Fruit fly (Drosophila melanogaster) whole organism, embryonic: ENCODE results near the gene CG11409.

ENCODE experiments used
- Aef1 ChIP-seq: fragments of 200-800 bp; sonication (Bioruptor generic); IDR thresholded peaks from 3 replicates; pipeline ENCODE4 v1.3.6; 2022; ENCODE audit warnings: missing biosample characterization, missing genetic modification characterization
- Awh ChIP-seq: fragments of 200-800 bp; sonication (Bioruptor generic); IDR thresholded peaks from 2 replicates; pipeline ENCODE4, ENCODE4 v1.3.6; 2022; ENCODE audit warnings: missing biosample characterization, missing genetic modification characterization
- CG10431 ChIP-seq: fragments of 200-800 bp; sonication (Bioruptor generic); optimal IDR thresholded peaks from 3 replicates; lab custom pipeline; 2018; ENCODE audit warnings: missing biosample characterization, mild to moderate bottlenecking, missing genetic modification characterization
- CG10565 ChIP-seq: fragments of 200-800 bp; sonication (Bioruptor generic); optimal IDR thresholded peaks from 3 replicates; lab custom pipeline; 2016; ENCODE audit warnings: missing biosample characterization, mild to moderate bottlenecking, missing genetic modification characterization
- CG12155 ChIP-seq: fragments of 200-800 bp; sonication (Bioruptor generic); optimal IDR thresholded peaks from 3 replicates; lab custom pipeline; 2016; ENCODE audit warnings: missing biosample characterization, missing genetic modification characterization
- CG12299 ChIP-seq: fragments of 200-800 bp; sonication (Bioruptor generic); optimal IDR thresholded peaks from 2 replicates; lab custom pipeline; 2018; ENCODE audit warnings: missing biosample characterization, mild to moderate bottlenecking, missing genetic modification characterization
- CG12659 ChIP-seq: fragments of 200-800 bp; sonication (Bioruptor generic); optimal IDR thresholded peaks from 3 replicates; lab custom pipeline; 2017; ENCODE audit warnings: mild to moderate bottlenecking, missing biosample characterization, missing genetic modification reagents, missing genetic modification characterization
- CG14965 ChIP-seq: fragments of 200-800 bp; sonication (Bioruptor generic); optimal IDR thresholded peaks from 2 replicates; lab custom pipeline; 2016; ENCODE audit warnings: missing biosample characterization, missing genetic modification characterization, borderline replicate concordance
- CG15479 ChIP-seq: fragments of 200-800 bp; sonication (Bioruptor generic); optimal IDR thresholded peaks from 3 replicates; lab custom pipeline; 2019; ENCODE audit warnings: missing biosample characterization, mild to moderate bottlenecking, missing genetic modification characterization, moderate library complexity
- CG18011 ChIP-seq: fragments of 200-800 bp; sonication (Bioruptor generic); optimal IDR thresholded peaks from 2 replicates; lab custom pipeline; 2017; ENCODE audit warnings: missing biosample characterization, missing genetic modification characterization, mild to moderate bottlenecking, moderate library complexity, missing genotype
- CG1832 ChIP-seq: fragments of 200-800 bp; sonication (Bioruptor generic); optimal IDR thresholded peaks from 2 replicates; lab custom pipeline; 2017; ENCODE audit warnings: missing biosample characterization, mild to moderate bottlenecking, missing genetic modification characterization, inconsistent platforms
- CG18476 ChIP-seq: fragments of 200-800 bp; sonication (Bioruptor generic); optimal IDR thresholded peaks from 2 replicates; lab custom pipeline; 2016; ENCODE audit warnings: missing biosample characterization, mild to moderate bottlenecking, missing genetic modification characterization
- CG6175 ChIP-seq: fragments of 200-800 bp; sonication (Bioruptor generic); IDR thresholded peaks from 3 replicates; pipeline ENCODE4 v1.3.6; 2022; ENCODE audit warnings: missing biosample characterization, missing genetic modification characterization
- CG6654 ChIP-seq: fragments of 200-800 bp; sonication (Bioruptor generic); optimal IDR thresholded peaks from 2 replicates; lab custom pipeline; 2017; ENCODE audit warnings: missing biosample characterization, mild to moderate bottlenecking, missing genetic modification characterization
- CG7963 ChIP-seq: fragments of 200-800 bp; sonication (Bioruptor generic); IDR thresholded peaks from 3 replicates; pipeline ENCODE4 v1.3.6; 2022; ENCODE audit warnings: missing biosample characterization, missing genetic modification characterization; ENCODE audit not compliant: partially characterized antibody
- CG8359 ChIP-seq: fragments of 200-800 bp; sonication (Bioruptor generic); optimal IDR thresholded peaks from 2 replicates; lab custom pipeline; 2017; ENCODE audit warnings: missing biosample characterization, mild to moderate bottlenecking, missing genetic modification characterization, borderline replicate concordance
- CG9437 ChIP-seq: fragments of 200-800 bp; sonication (Bioruptor generic); optimal IDR thresholded peaks from 2 replicates; lab custom pipeline; 2018; ENCODE audit warnings: missing biosample characterization, mild to moderate bottlenecking, missing genetic modification characterization
- CG9797 ChIP-seq: fragments of 200-800 bp; sonication (Bioruptor generic); optimal IDR thresholded peaks from 3 replicates; lab custom pipeline; 2018; ENCODE audit warnings: missing biosample characterization, mild to moderate bottlenecking, missing genetic modification characterization
- CTCF ChIP-seq: fragments of 200-800 bp; sonication (Bioruptor generic); optimal IDR thresholded peaks from 2 replicates; lab custom pipeline; 2017; ENCODE audit warnings: missing biosample characterization, mild to moderate bottlenecking, missing genetic modification characterization, moderate library complexity
- Camta ChIP-seq: fragments of 200-800 bp; sonication (Bioruptor generic); optimal IDR thresholded peaks from 2 replicates; lab custom pipeline; 2016; ENCODE audit warnings: missing biosample characterization, missing genetic modification characterization
- D19A ChIP-seq: fragments of 200-800 bp; optimal IDR thresholded peaks from 3 replicates; lab custom pipeline; 2019; ENCODE audit warnings: missing biosample characterization, mild to moderate bottlenecking, missing genetic modification characterization, moderate library complexity
- Dbx ChIP-seq: fragments of 200-800 bp; sonication (Bioruptor generic); IDR thresholded peaks from 3 replicates; pipeline ENCODE4 v1.3.6; 2022; ENCODE audit warnings: missing biosample characterization, missing genetic modification characterization
- E2f1 ChIP-seq: fragments of 200-800 bp; sonication (Bioruptor generic); IDR thresholded peaks from 2 replicates; pipeline ENCODE4 v1.3.6; 2022; ENCODE audit warnings: missing biosample characterization, missing genetic modification characterization
- E2f2 ChIP-seq: fragments of 200-800 bp; sonication (Bioruptor generic); IDR thresholded peaks from 2 replicates; pipeline ENCODE4 v1.3.6; 2022; ENCODE audit warnings: missing biosample characterization, missing genetic modification characterization
- Fer1 ChIP-seq: fragments of 200-800 bp; sonication (Bioruptor generic); optimal IDR thresholded peaks from 2 replicates; lab custom pipeline; 2017; ENCODE audit warnings: missing biosample characterization, mild to moderate bottlenecking, missing genetic modification characterization
- Fer2 ChIP-seq: fragments of 200-800 bp; sonication (Bioruptor generic); optimal IDR thresholded peaks from 2 replicates; lab custom pipeline; 2018; ENCODE audit warnings: missing biosample characterization, mild to moderate bottlenecking, missing genetic modification characterization, moderate library complexity
- Hmr ChIP-seq: fragments of 200-800 bp; sonication (Bioruptor generic); optimal IDR thresholded peaks from 3 replicates; lab custom pipeline; 2017; ENCODE audit warnings: mild to moderate bottlenecking, missing biosample characterization, missing genetic modification reagents, missing genetic modification characterization
- Mes4 ChIP-seq: fragments of 200-800 bp; sonication (Bioruptor generic); optimal IDR thresholded peaks from 2 replicates; lab custom pipeline; 2016; ENCODE audit warnings: missing biosample characterization, missing genetic modification characterization
- Nf-YB ChIP-seq: fragments of 200-800 bp; sonication (Bioruptor generic); optimal IDR thresholded peaks from 3 replicates; lab custom pipeline; 2019; ENCODE audit warnings: missing biosample characterization, mild to moderate bottlenecking, missing genetic modification characterization, moderate library complexity
- PHDP ChIP-seq: fragments of 200-800 bp; sonication (Bioruptor generic); optimal IDR thresholded peaks from 3 replicates; lab custom pipeline; 2018; ENCODE audit warnings: missing biosample characterization, mild to moderate bottlenecking, missing genetic modification characterization, moderate library complexity
- Sin3A ChIP-seq: fragments of >200 bp; optimal IDR thresholded peaks from 2 replicates; lab custom pipeline; 2018
- Sry-β ChIP-seq: fragments of 200-800 bp; sonication (Bioruptor generic); optimal IDR thresholded peaks from 2 replicates; lab custom pipeline; 2018; ENCODE audit warnings: missing biosample characterization, mild to moderate bottlenecking, missing genetic modification characterization, moderate library complexity
- Xrp1 ChIP-seq: fragments of 200-800 bp; sonication (Bioruptor generic); IDR thresholded peaks from 2 replicates; pipeline ENCODE4 v1.3.6; 2022; ENCODE audit warnings: missing biosample characterization, missing genetic modification characterization
- amos ChIP-seq: fragments of 200-800 bp; sonication (Bioruptor generic); IDR thresholded peaks from 2 replicates; pipeline ENCODE4 v1.3.6; 2022; ENCODE audit warnings: missing biosample characterization, missing genetic modification characterization; ENCODE audit not compliant: partially characterized antibody
- ash1 ChIP-seq: fragments of 200-800 bp; sonication (Bioruptor generic); optimal IDR thresholded peaks from 2 replicates; lab custom pipeline; 2018; ENCODE audit warnings: missing biosample characterization, mild to moderate bottlenecking, missing genetic modification characterization
- btn ChIP-seq: fragments of 200-800 bp; sonication (Bioruptor generic); optimal IDR thresholded peaks from 2 replicates; lab custom pipeline; 2016; ENCODE audit warnings: missing biosample characterization, missing genetic modification characterization
- caup ChIP-seq: fragments of 200-800 bp; sonication (Bioruptor generic); optimal IDR thresholded peaks from 3 replicates; lab custom pipeline; 2017; ENCODE audit warnings: missing biosample characterization, mild to moderate bottlenecking, missing genetic modification characterization, moderate library complexity; ENCODE audit not compliant: severe bottlenecking
- chinmo ChIP-seq: fragments of 200-800 bp; sonication (Bioruptor generic); IDR thresholded peaks from 4 replicates; pipeline ENCODE4 v1.3.6; 2022; ENCODE audit warnings: missing biosample characterization, missing genetic modification characterization; ENCODE audit not compliant: partially characterized antibody
- croc ChIP-seq: fragments of 200-800 bp; sonication (Bioruptor generic); conservative IDR thresholded peaks from 3 replicates; pipeline ENCODE4 v1.3.6; 2022; ENCODE audit warnings: missing biosample characterization, missing genetic modification characterization
- dan ChIP-seq: fragments of 200-800 bp; sonication (Bioruptor generic); IDR thresholded peaks from 2 replicates; pipeline ENCODE4 v1.3.6; 2022; ENCODE audit warnings: missing biosample characterization, missing genetic modification characterization
- fd96Cb ChIP-seq: fragments of 200-800 bp; sonication (Bioruptor generic); optimal IDR thresholded peaks from 2 replicates; lab custom pipeline; 2018; ENCODE audit warnings: missing biosample characterization, mild to moderate bottlenecking, missing genetic modification characterization, moderate library complexity
- gt ChIP-seq: fragments of 200-800 bp; sonication (Bioruptor generic); IDR thresholded peaks from 2 replicates; pipeline ENCODE4 v1.3.6; 2022; ENCODE audit warnings: missing biosample characterization, missing genetic modification characterization
- hbn ChIP-seq: fragments of 200-800 bp; sonication (Bioruptor generic); IDR thresholded peaks from 2 replicates; pipeline ENCODE4 v1.3.6; 2022; ENCODE audit warnings: missing biosample characterization, missing genetic modification characterization; ENCODE audit not compliant: partially characterized antibody
- her ChIP-seq: fragments of 200-800 bp; sonication (Bioruptor generic); optimal IDR thresholded peaks from 2 replicates; lab custom pipeline; 2016; ENCODE audit warnings: missing biosample characterization, missing genetic modification characterization
- ind ChIP-seq: fragments of 200-800 bp; sonication (Bioruptor generic); optimal IDR thresholded peaks from 3 replicates; lab custom pipeline; 2016; ENCODE audit warnings: missing biosample characterization, missing genetic modification characterization
- mam ChIP-seq: fragments of 200-800 bp; sonication (Bioruptor generic); optimal IDR thresholded peaks from 3 replicates; lab custom pipeline; 2016; ENCODE audit warnings: missing biosample characterization, missing genetic modification characterization
- pita ChIP-seq: fragments of 200-800 bp; sonication (Bioruptor generic); optimal IDR thresholded peaks from 2 replicates; lab custom pipeline; 2017; ENCODE audit warnings: missing biosample characterization, mild to moderate bottlenecking, missing genetic modification characterization
- ranshi ChIP-seq: fragments of 200-800 bp; sonication (Bioruptor generic); IDR thresholded peaks from 2 replicates; pipeline ENCODE4 v1.3.6; 2022; ENCODE audit warnings: missing biosample characterization, missing genetic modification characterization
- sd ChIP-seq: fragments of 200-800 bp; sonication (Bioruptor generic); optimal IDR thresholded peaks from 3 replicates; lab custom pipeline; 2018; ENCODE audit warnings: missing biosample characterization, mild to moderate bottlenecking, missing genetic modification characterization, moderate library complexity
- so ChIP-seq: fragments of 200-800 bp; sonication (Bioruptor generic); IDR thresholded peaks from 3 replicates; pipeline ENCODE4 v1.3.6; 2022; ENCODE audit warnings: missing biosample characterization, missing genetic modification characterization
- wek ChIP-seq: fragments of 200-800 bp; sonication (Bioruptor generic); optimal IDR thresholded peaks from 3 replicates; lab custom pipeline; 2018; ENCODE audit warnings: missing biosample characterization, mild to moderate bottlenecking, missing genetic modification characterization, moderate library complexity
- zen ChIP-seq: fragments of 200-800 bp; sonication (Bioruptor generic); optimal IDR thresholded peaks from 3 replicates; lab custom pipeline; 2018; ENCODE audit warnings: missing biosample characterization, mild to moderate bottlenecking, missing genetic modification characterization, moderate library complexity

The CG11409 gene

dm6 chrX:1349255-1349654 is 7.9 kb upstream of the CG11409 start, which contains the start of gene MTPAP (continued):
- TF ChIP-seq Xrp1 = no peak
- no peak for TF ChIP-seq Hmr (GFP tag; lab: Kevin White, UChicago)
- TF ChIP-seq CG6654 (GFP tag; lab: Kevin White, UChicago) = no peak
- no peak for TF ChIP-seq chinmo (GFP tag; lab: Robert Waterston, UW)
- no peak for TF ChIP-seq CG8359 (GFP tag; lab: Kevin White, UChicago)
- no peak for TF ChIP-seq CG12299 (tag; lab: Kevin White, UChicago)
- no peak for TF ChIP-seq croc (GFP tag; lab: Robert Waterston, UW)
- no peak for TF ChIP-seq CG14965 (GFP tag; lab: Kevin White, UChicago)
- peak; percentile 2 for TF ChIP-seq Mes4 (GFP tag; lab: Kevin White, UChicago)
- TF ChIP-seq CG10565 = no peak
- peak; percentile 49; the same call in 1 of the 2 replicates for TF ChIP-seq amos
- peak; percentile 14 for TF ChIP-seq her (GFP tag; lab: Kevin White, UChicago)
- TF ChIP-seq Fer2 (tag; lab: Kevin White, UChicago) = no peak
- TF ChIP-seq CG7963 = peak; percentile 28; the same call in 1 of the 3 replicates
- TF ChIP-seq CG12155 (GFP tag; lab: Kevin White, UChicago) = no peak
- peak; percentile 7 for TF ChIP-seq CG9797 (GFP tag; lab: Kevin White, UChicago)
- TF ChIP-seq Aef1 = no peak
- TF ChIP-seq CTCF (GFP tag; lab: Kevin White, UChicago) = peak; percentile 61
- no peak for TF ChIP-seq E2f1 (GFP tag; lab: Robert Waterston, UW)
- no peak for TF ChIP-seq ind (GFP tag; lab: Kevin White, UChicago)
- no peak for TF ChIP-seq CG9437 (GFP tag; lab: Kevin White, UChicago)
- TF ChIP-seq Awh (GFP tag; lab: Robert Waterston, UW) = no peak
- TF ChIP-seq zen (tag; lab: Kevin White, UChicago) = no peak
- no peak for TF ChIP-seq Sry-β (GFP tag; lab: Kevin White, UChicago)
- TF ChIP-seq Dbx (GFP tag; lab: Robert Waterston, UW) = no peak
- no peak for TF ChIP-seq CG18011 (GFP tag; lab: Kevin White, UChicago)
- no peak for TF ChIP-seq gt
- no peak for TF ChIP-seq CG1832 (GFP tag; lab: Kevin White, UChicago)
- TF ChIP-seq CG18476 (GFP tag; lab: Kevin White, UChicago) = no peak
- TF ChIP-seq ash1 (GFP tag; lab: Kevin White, UChicago) = no peak
- TF ChIP-seq fd96Cb (tag; lab: Kevin White, UChicago) = no peak
- TF ChIP-seq caup (GFP tag; lab: Kevin White, UChicago) = no peak
- peak; percentile 13 for TF ChIP-seq mam (GFP tag; lab: Kevin White, UChicago)
- TF ChIP-seq Sin3A (lab: Kevin White, UChicago) = peak; percentile 83
- no peak for TF ChIP-seq CG10431 (GFP tag; lab: Kevin White, UChicago)
- no peak for TF ChIP-seq dan (GFP tag; lab: Robert Waterston, UW)
- no peak for TF ChIP-seq CG15479 (GFP tag; lab: Kevin White, UChicago)
- TF ChIP-seq so (GFP tag; lab: Robert Waterston, UW) = no peak
- TF ChIP-seq hbn = peak; percentile 52; the same call in 1 of the 2 replicates
- TF ChIP-seq sd (tag; lab: Kevin White, UChicago) = no peak
- TF ChIP-seq btn (GFP tag; lab: Kevin White, UChicago) = no peak
- TF ChIP-seq PHDP (tag; lab: Kevin White, UChicago) = no peak
- TF ChIP-seq CG6175 (GFP tag; lab: Robert Waterston, UW) = no peak
- TF ChIP-seq CG12659 (GFP tag; lab: Kevin White, UChicago) = peak; percentile 28
- TF ChIP-seq wek = no peak
- peak; percentile 93 for TF ChIP-seq E2f2 (GFP tag; lab: Robert Waterston, UW)
- TF ChIP-seq Nf-YB = no peak
- TF ChIP-seq ranshi (GFP tag; lab: Robert Waterston, UW) = no peak
- no peak for TF ChIP-seq Camta (GFP tag; lab: Kevin White, UChicago)
- no peak for TF ChIP-seq D19A (tag; lab: Kevin White, UChicago)
- no peak for TF ChIP-seq pita (GFP tag; lab: Kevin White, UChicago)
- peak; percentile 12 for TF ChIP-seq Fer1 (GFP tag; lab: Kevin White, UChicago)
